Worm (Caenorhabditis elegans): Measurements from ENCODE around the gene Y48G9A.11.

DNA sequence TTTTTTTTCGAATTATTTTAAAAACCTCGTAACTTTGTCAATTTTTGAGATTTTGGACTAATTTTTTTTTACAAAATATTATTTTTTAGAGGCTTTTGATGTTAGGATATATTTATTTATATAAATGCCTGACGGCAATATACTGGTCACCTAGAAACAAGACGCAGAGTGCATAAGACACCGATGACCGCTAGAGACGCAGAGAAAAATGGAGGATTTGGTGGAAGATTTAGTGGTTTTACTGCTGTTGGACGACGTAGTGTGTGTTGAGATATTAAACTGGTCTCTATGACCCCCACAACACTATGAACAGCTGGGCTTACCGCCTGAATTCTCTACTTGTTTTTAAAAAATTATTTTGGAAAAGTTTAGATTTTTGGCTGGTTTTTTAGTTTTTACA, 15.4 kb upstream of the Y48G9A.11 start:
- TF ChIP-seq med-1 (GFP tag; optimal IDR thresholded peaks at IDR 0.05; ENCODE audit: insufficient read depth), result no peak
- no peak for TF ChIP-seq flt-1 (GFP tag; IDR thresholded peaks at IDR 0.05)
- TF ChIP-seq T22C8.4 (GFP tag; IDR thresholded peaks at IDR 0.05), result no peak
- no peak for TF ChIP-seq tab-1 (GFP tag; IDR thresholded peaks at IDR 0.05)
- no peak for TF ChIP-seq ztf-29 (GFP tag; IDR thresholded peaks at IDR 0.05)
- peak; percentile 33 for TF ChIP-seq cog-1 (tag; optimal IDR thresholded peaks at IDR 0.05)
- TF ChIP-seq ref-1 (GFP tag; conservative IDR thresholded peaks at IDR 0.05), result no peak
- no peak for TF ChIP-seq klf-2 (GFP tag; conservative IDR thresholded peaks at IDR 0.05)
- no peak for TF ChIP-seq ztf-23 (GFP tag; IDR thresholded peaks at IDR 0.05)

Measured in whole organism, midembryonic.